Worm (Caenorhabditis elegans) whole organism, L4/young adult: Measurements from ENCODE around the gene F46F5.11.
"Not testable (repeated sequence)": the region's sequence is repeated elsewhere in the genome, so short reads cannot be mapped to it uniquely, and the experiment has no call there.

Source experiments
- W03F9.2 ChIP-seq: fragments of 150-350 bp; optimal IDR thresholded peaks from 2 replicates; lab custom pipeline; 2014; ENCODE audit warnings: missing biosample characterization, missing genetic modification characterization
- dao-5 ChIP-seq: sonication (generic microtip); optimal IDR thresholded peaks from 2 replicates; lab custom pipeline; 2016; ENCODE audit warnings: missing genotype, missing genetic modification characterization, moderate library complexity, missing compliant biosample characterization
- him-1 ChIP-seq: sonication (generic microtip); optimal IDR thresholded peaks from 2 replicates; lab custom pipeline; 2016; ENCODE audit warnings: missing genotype, missing genetic modification reagents, missing genetic modification characterization, missing compliant biosample characterization

The F46F5.11 gene

ce11 chrII:796916-797315 is 11.6 kb upstream of the F46F5.11 start:
- TF ChIP-seq him-1 (tag; lab: Kevin White, UChicago), result no peak
- TF ChIP-seq dao-5 (tag; lab: Kevin White, UChicago), result no peak
- no peak for TF ChIP-seq W03F9.2 (tag; lab: Kevin White, UChicago)

- TF ChIP-seq him-1 (tag; lab: Kevin White, UChicago), result no peak
- TF ChIP-seq W03F9.2 (tag; lab: Kevin White, UChicago), result no peak
- no peak for TF ChIP-seq dao-5 (tag; lab: Kevin White, UChicago)
These were observed 11.1 kb upstream of the F46F5.11 start for ce11 chrII:797445-797844.

ce11 chrII:799700-800099 is 8.9 kb upstream of the F46F5.11 start, which contains the start of gene F46F5.14:
TSS of gene F46F5.14 (plus strand) at chrII:800000.
- TF ChIP-seq dao-5 (tag; lab: Kevin White, UChicago), result no peak
- TF ChIP-seq him-1 (tag; lab: Kevin White, UChicago), result no peak
- TF ChIP-seq W03F9.2 (tag; lab: Kevin White, UChicago), result no peak

ce11 chrII:803009-803408 is 5.5 kb upstream of the F46F5.11 start, which contains the start of gene F46F5.13:
TSS of gene F46F5.13 (plus strand) at chrII:803309.
- no peak for TF ChIP-seq W03F9.2 (tag; lab: Kevin White, UChicago)

ce11 chrII:812917-813316 is 4.4 kb downstream of the F46F5.11 start, which contains the start of gene F46F5.5:
TSS of gene F46F5.5 (minus strand) at chrII:813017.
- TF ChIP-seq him-1 (tag; lab: Kevin White, UChicago), result no peak
- no peak for TF ChIP-seq dao-5 (tag; lab: Kevin White, UChicago)
- TF ChIP-seq W03F9.2 (tag; lab: Kevin White, UChicago), result no peak

ce11 chrII:814737-815136 is 6.2 kb downstream of the F46F5.11 start, which contains the start of gene msrp-3:
TSS of gene msrp-3 (minus strand) at chrII:814837.
- no peak for TF ChIP-seq him-1 (tag; lab: Kevin White, UChicago)
- no peak for TF ChIP-seq dao-5 (tag; lab: Kevin White, UChicago)
- TF ChIP-seq W03F9.2 (tag; lab: Kevin White, UChicago), result no peak

ce11 chrII:820519-820918 is 12.0 kb downstream of the F46F5.11 start, which contains the start of gene F46F5.7:
TSS of gene F46F5.7 (minus strand) at chrII:820619.
- TF ChIP-seq dao-5 (tag; lab: Kevin White, UChicago), result no peak
- TF ChIP-seq him-1 (tag; lab: Kevin White, UChicago), result no peak
- TF ChIP-seq W03F9.2 (tag; lab: Kevin White, UChicago), result no peak

- TF ChIP-seq him-1 (tag; lab: Kevin White, UChicago) (no peak), dao-5 (tag; lab: Kevin White, UChicago) (no peak), W03F9.2 (tag; lab: Kevin White, UChicago) (no peak)
These were observed 13.0 kb downstream of the F46F5.11 start, which contains the start of gene F46F5.8 for ce11 chrII:821514-821913. TSS of gene F46F5.8 (minus strand) at chrII:821614.

- TF ChIP-seq him-1, W03F9.2, dao-5 (tag; lab: Kevin White, UChicago): not testable (repeated sequence)
These were observed 14.2 kb downstream of the F46F5.11 start, which contains the start of gene msrp-4 for ce11 chrII:822730-823129. TSS of gene msrp-4 (minus strand) at chrII:822830.

ce11 chrII:823529-823928 is 15.0 kb downstream of the F46F5.11 start, which contains the start of gene F46F5.10:
TSS of gene F46F5.10 (plus strand) at chrII:823829.
- TF ChIP-seq him-1 (tag; lab: Kevin White, UChicago) (no peak), dao-5 (tag; lab: Kevin White, UChicago) (no peak), W03F9.2 (tag; lab: Kevin White, UChicago) (no peak)

- no peak for TF ChIP-seq W03F9.2 (tag; lab: Kevin White, UChicago)
- no peak for TF ChIP-seq him-1 (tag; lab: Kevin White, UChicago)
- no peak for TF ChIP-seq dao-5 (tag; lab: Kevin White, UChicago)
These were observed 17.0 kb downstream of the F46F5.11 start, which contains the start of gene F28A10.1 for ce11 chrII:825521-825920. TSS of gene F28A10.1 (plus strand) at chrII:825821.

- TF ChIP-seq W03F9.2 (tag; lab: Kevin White, UChicago), result no peak
- TF ChIP-seq him-1 (tag; lab: Kevin White, UChicago), result no peak
- TF ChIP-seq dao-5 (tag; lab: Kevin White, UChicago), result no peak
These were observed 29.9 kb downstream of the F46F5.11 start, which contains the start of gene F28A10.8 for ce11 chrII:838414-838813. TSS of gene F28A10.8 (minus strand) at chrII:838514.

ce11 chrII:840131-840530 is 31.6 kb downstream of the F46F5.11 start, which contains the start of gene clc-33:
TSS of gene clc-33 (plus strand) at chrII:840431.
- TF ChIP-seq dao-5 (tag; lab: Kevin White, UChicago) (no peak), him-1 (tag; lab: Kevin White, UChicago) (no peak), W03F9.2 (tag; lab: Kevin White, UChicago) (no peak)

ce11 chrII:843971-844370 is 35.4 kb downstream of the F46F5.11 start, which contains the start of gene F28A10.4:
TSS of gene F28A10.4 (plus strand) at chrII:844271.
- TF ChIP-seq him-1 (tag; lab: Kevin White, UChicago) (no peak), W03F9.2 (tag; lab: Kevin White, UChicago) (no peak), dao-5 (tag; lab: Kevin White, UChicago) (no peak)
